Worm (Caenorhabditis elegans): ENCODE results near the gene C33F10.14.
"Not testable (repeated sequence)": the region's sequence is repeated elsewhere in the genome, so short reads cannot be mapped to it uniquely, and the experiment has no call there.

The C33F10.14 gene

ce11 chrII:4834761-4835160 is 37.6 kb downstream of the C33F10.14 start, which contains the start of the genes C33F10.11 and C33F10.1:
Gene C33F10.11 (minus strand): TSS chrII:4834861.
Gene C33F10.1 (plus strand): TSS chrII:4835023.
- TF ChIP-seq hlh-8 (tag; optimal IDR thresholded peaks at IDR 0.05): no peak
- no peak for TF ChIP-seq sdc-2 (tag; optimal IDR thresholded peaks at IDR 0.05)
- TF ChIP-seq ztf-16 (tag; optimal IDR thresholded peaks at IDR 0.05): no peak
- TF ChIP-seq elt-2 (tag; optimal IDR thresholded peaks at IDR 0.05): no peak
- TF ChIP-seq ceh-18 (tag; optimal IDR thresholded peaks at IDR 0.05): no peak
- TF ChIP-seq ceh-48 (tag; optimal IDR thresholded peaks at IDR 0.05): no peak
- TF ChIP-seq lin-11 (tag; optimal IDR thresholded peaks at IDR 0.05): no peak
- no peak for TF ChIP-seq pag-3 (tag; optimal IDR thresholded peaks at IDR 0.05; ENCODE audit: borderline replicate concordance)
- no peak for TF ChIP-seq mec-3 (tag; optimal IDR thresholded peaks at IDR 0.05; ENCODE audit: borderline replicate concordance)
- no peak for TF ChIP-seq odd-2 (tag; optimal IDR thresholded peaks at IDR 0.05)
- no peak for TF ChIP-seq dmd-4 (tag; optimal IDR thresholded peaks at IDR 0.05; ENCODE audit: borderline replicate concordance)
- no peak for TF ChIP-seq rnt-1 (tag; optimal IDR thresholded peaks at IDR 0.05)
- no peak for TF ChIP-seq hlh-15 (tag; optimal IDR thresholded peaks at IDR 0.05)

DNA sequence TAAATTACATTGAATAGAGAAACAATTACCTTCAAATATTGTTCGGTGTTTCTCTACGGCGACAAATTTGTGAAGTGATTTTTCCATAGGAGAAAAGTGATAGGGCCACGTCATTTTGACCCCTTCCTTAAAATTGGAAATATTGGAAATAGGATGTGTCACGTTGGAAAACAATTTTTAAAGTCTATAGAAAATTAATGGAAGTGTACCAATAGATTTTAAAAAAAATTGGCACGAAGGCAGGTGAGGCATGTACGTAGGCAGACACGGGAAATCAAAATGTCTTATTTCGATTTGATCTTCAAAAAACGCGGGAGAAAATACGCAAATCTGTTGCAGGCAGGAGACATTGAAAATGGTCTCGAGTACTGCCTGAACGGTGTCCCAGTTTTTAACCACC is 40.5 kb downstream of the C33F10.14 start, which contains the start of gene C33F10.12:
Gene C33F10.12 (minus strand): TSS at position 101 of the 400 bp plus-strand sequence.
- TF ChIP-seq C38D4.7 (GFP tag; optimal IDR thresholded peaks at IDR 0.05) (no peak), fax-1 (tag; optimal IDR thresholded peaks at IDR 0.05) (no peak), pha-2 (tag; optimal IDR thresholded peaks at IDR 0.05) (no peak), lin-11 (tag; optimal IDR thresholded peaks at IDR 0.05) (no peak), C08G9.2 (tag; optimal IDR thresholded peaks at IDR 0.05) (no peak), dmd-4 (tag; optimal IDR thresholded peaks at IDR 0.05; ENCODE audit: borderline replicate concordance) (no peak), dve-1 (tag; optimal IDR thresholded peaks at IDR 0.05) (no peak), tbx-7 (tag; optimal IDR thresholded peaks at IDR 0.05) (no peak), ama-1 (optimal IDR thresholded peaks at IDR 0.05) (no peak), nhr-11 (tag; optimal IDR thresholded peaks at IDR 0.05) (no peak), sdc-2 (tag; optimal IDR thresholded peaks at IDR 0.05) (no peak), ttx-3 (tag; optimal IDR thresholded peaks at IDR 0.05) (no peak), madf-2 (tag; optimal IDR thresholded peaks at IDR 0.05) (no peak), K09A11.1 (tag; optimal IDR thresholded peaks at IDR 0.05; ENCODE audit: insufficient read depth) (no peak), unc-42 (tag; optimal IDR thresholded peaks at IDR 0.05) (no peak), ceh-30 (tag; optimal IDR thresholded peaks at IDR 0.05) (no peak), pax-1 (tag; optimal IDR thresholded peaks at IDR 0.05) (no peak), odd-2 (tag; optimal IDR thresholded peaks at IDR 0.05) (no peak)

DNA sequence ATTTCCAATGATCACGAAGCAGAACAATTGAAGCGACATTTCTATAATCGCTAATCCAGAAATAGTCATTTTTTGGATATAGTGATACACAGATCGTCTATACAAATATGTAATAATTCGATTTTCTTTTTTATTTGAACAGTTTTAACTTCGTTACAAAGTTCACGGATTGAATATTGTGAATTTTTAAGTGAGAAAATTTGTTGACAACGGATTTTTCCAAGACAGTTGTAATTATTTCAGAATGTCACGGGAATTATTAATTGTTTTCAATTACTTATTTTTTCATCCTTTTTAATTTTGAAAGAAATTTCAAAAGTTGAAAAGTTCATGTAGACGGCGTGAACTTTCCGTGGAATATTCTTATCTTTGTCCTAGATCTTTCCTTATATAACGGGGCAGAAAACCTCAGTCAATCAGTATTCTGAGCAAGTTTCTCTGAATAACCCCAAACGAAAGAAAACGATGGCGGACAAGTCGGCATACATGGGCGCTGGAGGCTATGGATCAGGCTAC is 45.0 kb downstream of the C33F10.14 start, which contains the start of the genes T23B7.2 and nspd-4:
Gene T23B7.2 (minus strand): TSS at position 101 of the 516 bp plus-strand sequence.
Gene nspd-4 (plus strand): TSS at position 466 of the 516 bp plus-strand sequence.
- TF ChIP-seq hlh-30 (tag; optimal IDR thresholded peaks at IDR 0.05; ENCODE audit: insufficient read depth); sdc-2 (tag; optimal IDR thresholded peaks at IDR 0.05); elt-4 (tag; optimal IDR thresholded peaks at IDR 0.05): not testable (repeated sequence)

Measured in whole organism, late embryonic.